Worm (Caenorhabditis elegans): ENCODE data around the gene clk-1.

The clk-1 gene

DNA sequence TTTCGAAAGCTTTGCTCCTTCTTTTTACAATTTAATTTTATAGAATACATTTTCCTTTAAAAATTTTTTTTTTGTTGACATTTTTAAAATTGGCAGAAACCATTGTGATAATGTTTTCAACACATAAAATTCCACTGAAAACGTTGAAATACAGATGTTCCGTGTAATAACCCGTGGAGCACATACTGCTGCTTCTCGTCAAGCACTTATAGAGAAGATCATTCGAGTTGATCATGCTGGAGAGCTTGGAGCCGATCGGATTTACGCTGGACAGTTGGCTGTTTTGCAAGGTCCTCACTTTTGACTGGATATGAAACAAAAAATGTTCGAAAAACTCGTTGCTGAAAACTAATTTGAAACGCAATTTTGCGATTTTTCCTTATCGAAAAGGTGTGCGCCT, at the start of gene clk-1:
Gene clk-1 (plus strand): TSS at position 155 of the 400 bp plus-strand sequence.
- no peak for TF ChIP-seq ceh-36 (tag; optimal IDR thresholded peaks at IDR 0.05)

DNA sequence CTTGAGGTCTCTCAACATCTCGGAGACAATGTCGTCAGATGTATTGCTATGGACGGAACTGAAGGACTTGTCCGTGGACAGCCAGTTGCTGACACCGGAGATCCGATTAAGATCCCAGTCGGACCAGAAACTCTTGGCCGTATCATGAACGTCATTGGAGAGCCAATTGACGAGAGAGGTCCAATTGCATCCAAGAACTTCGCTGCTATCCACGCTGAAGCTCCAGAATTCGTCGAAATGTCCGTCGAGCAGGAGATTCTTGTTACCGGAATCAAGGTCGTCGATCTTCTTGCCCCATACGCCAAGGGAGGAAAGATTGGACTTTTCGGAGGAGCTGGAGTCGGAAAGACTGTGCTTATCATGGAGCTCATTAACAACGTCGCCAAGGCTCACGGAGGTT, 48.9 kb upstream of the clk-1 start:
- TF ChIP-seq F13C5.2 (tag; optimal IDR thresholded peaks at IDR 0.05): no peak
- TF ChIP-seq scrt-1 (GFP tag; IDR thresholded peaks at IDR 0.05): no peak
- TF ChIP-seq pes-1 (GFP tag; IDR thresholded peaks at IDR 0.05): no peak
- TF ChIP-seq B0310.2 (tag; optimal IDR thresholded peaks at IDR 0.05): no peak
- no peak for TF ChIP-seq flt-1 (GFP tag; IDR thresholded peaks at IDR 0.05)

DNA sequence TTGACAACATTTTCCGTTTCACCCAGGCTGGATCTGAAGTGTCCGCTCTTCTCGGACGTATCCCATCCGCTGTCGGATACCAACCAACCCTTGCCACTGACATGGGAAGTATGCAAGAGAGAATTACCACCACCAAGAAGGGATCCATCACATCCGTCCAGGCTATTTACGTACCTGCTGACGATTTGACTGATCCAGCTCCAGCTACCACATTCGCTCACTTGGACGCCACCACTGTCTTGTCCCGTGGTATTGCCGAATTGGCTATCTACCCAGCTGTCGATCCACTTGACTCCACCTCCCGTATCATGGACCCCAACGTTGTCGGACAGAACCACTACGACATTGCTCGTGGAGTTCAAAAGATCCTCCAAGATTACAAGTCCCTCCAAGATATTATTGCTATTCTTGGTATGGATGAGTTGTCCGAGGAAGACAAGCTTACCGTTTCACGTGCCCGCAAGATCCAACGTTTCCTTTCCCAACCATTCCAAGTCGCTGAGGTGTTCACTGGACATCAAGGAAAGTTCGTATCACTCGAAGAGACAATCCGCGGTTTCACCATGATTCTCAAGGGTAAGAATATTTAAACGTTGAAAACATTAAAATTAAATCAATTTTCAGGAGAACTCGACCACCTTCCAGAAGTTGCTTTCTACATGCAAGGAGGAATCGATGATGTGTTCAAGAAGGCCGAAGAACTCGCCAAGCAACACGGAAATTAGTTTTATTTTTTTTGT, 48.0 kb upstream of the clk-1 start:
- TF ChIP-seq tra-4 (tag; optimal IDR thresholded peaks at IDR 0.05): no peak
- TF ChIP-seq sea-1 (GFP tag; conservative IDR thresholded peaks at IDR 0.05): no peak

DNA sequence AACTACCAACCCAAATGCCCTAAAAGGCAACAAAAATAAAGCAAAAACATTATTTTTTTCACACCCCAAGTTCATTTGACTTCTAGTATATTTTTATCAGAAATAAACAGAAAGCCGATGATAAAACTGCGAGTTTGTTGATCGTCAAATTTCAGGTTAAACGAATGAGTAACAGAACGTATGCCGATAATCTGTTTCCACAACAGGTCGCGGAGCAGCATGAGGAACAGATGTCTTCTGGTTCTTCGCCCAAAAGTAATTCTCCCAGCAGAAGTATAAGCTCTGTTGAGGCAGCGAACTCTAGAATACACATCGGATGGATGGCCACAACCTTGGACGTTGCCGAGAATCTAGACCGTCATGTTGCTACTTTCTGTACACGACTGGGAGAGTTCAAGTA, 47.3 kb upstream of the clk-1 start, which contains the start of gene prmt-5:
Gene prmt-5 (plus strand): TSS at position 141 of the 400 bp plus-strand sequence.
- TF ChIP-seq hmg-4 (GFP tag; optimal IDR thresholded peaks at IDR 0.05) (no peak), tbx-37 (GFP tag; conservative IDR thresholded peaks at IDR 0.05) (no peak), ets-7 (tag; optimal IDR thresholded peaks at IDR 0.05) (no peak), scrt-1 (GFP tag; IDR thresholded peaks at IDR 0.05) (no peak), ama-1 (optimal IDR thresholded peaks at IDR 0.05) (no peak), sea-1 (GFP tag; conservative IDR thresholded peaks at IDR 0.05) (no peak), F13C5.2 (tag; optimal IDR thresholded peaks at IDR 0.05) (no peak), tra-4 (tag; optimal IDR thresholded peaks at IDR 0.05) (no peak), aly-1 (tag; optimal IDR thresholded peaks at IDR 0.05) (no peak), ceh-13 (GFP tag; optimal IDR thresholded peaks at IDR 0.05) (no peak), flt-1 (GFP tag; IDR thresholded peaks at IDR 0.05) (no peak), hnd-1 (tag; optimal IDR thresholded peaks at IDR 0.05) (no peak), ceh-36 (tag; optimal IDR thresholded peaks at IDR 0.05) (no peak), tbx-11 (GFP tag; IDR thresholded peaks at IDR 0.05) (no peak), B0310.2 (tag; optimal IDR thresholded peaks at IDR 0.05) (no peak), pes-1 (GFP tag; IDR thresholded peaks at IDR 0.05) (no peak), hmbx-1 (tag; optimal IDR thresholded peaks at IDR 0.05) (no peak)

DNA sequence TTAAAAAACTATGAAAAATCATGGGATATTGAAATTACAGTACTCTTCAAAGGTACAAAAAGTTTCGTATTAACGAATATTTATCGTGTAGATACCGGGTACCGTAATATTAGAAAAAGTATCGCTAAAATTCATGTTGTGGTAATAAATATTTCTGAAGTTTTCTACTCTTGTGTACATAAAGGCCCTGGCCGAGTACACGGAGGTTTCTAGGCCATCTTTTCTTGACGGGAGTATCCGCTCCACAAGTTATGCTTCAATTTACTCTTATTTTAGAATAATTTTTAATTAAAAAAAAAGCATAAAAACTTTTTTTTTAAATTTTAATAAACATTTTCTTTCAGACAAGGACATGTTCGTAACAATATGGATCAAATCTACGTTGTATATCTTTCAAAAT, 44.6 kb upstream of the clk-1 start:
- TF ChIP-seq aly-1 (tag; optimal IDR thresholded peaks at IDR 0.05) (no peak), pes-1 (GFP tag; IDR thresholded peaks at IDR 0.05) (no peak), ceh-36 (tag; optimal IDR thresholded peaks at IDR 0.05) (no peak), scrt-1 (GFP tag; IDR thresholded peaks at IDR 0.05) (no peak)

DNA sequence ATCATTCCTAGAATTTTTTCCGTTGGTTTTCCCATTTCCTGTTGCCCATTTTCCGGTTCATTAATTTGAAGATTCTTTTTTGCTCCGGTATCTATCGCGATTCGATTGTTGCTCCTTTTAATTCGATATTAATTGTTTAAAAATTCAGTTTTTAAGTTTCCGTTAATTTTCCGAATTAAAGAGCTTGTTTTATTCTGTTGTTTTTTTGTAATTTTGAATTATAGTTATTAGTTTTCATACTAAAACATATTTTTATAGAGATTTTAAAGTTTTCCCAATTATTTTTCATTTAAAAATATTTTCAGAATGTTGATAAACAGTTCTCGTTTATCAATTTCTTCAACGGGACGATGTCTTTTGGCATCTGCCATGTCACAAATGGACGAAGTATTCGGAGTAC, 43.4 kb upstream of the clk-1 start, which contains the start of gene mrps-26:
Gene mrps-26 (plus strand): TSS at position 301 of the 400 bp plus-strand sequence.
- no peak for TF ChIP-seq hnd-1 (tag; optimal IDR thresholded peaks at IDR 0.05)
- TF ChIP-seq ceh-13 (GFP tag; optimal IDR thresholded peaks at IDR 0.05): no peak
- TF ChIP-seq hmg-4 (GFP tag; optimal IDR thresholded peaks at IDR 0.05): no peak
- TF ChIP-seq flt-1 (GFP tag; IDR thresholded peaks at IDR 0.05): no peak
- TF ChIP-seq ceh-36 (tag; optimal IDR thresholded peaks at IDR 0.05): no peak
- TF ChIP-seq tbx-37 (GFP tag; conservative IDR thresholded peaks at IDR 0.05): no peak
- no peak for TF ChIP-seq F13C5.2 (tag; optimal IDR thresholded peaks at IDR 0.05)

DNA sequence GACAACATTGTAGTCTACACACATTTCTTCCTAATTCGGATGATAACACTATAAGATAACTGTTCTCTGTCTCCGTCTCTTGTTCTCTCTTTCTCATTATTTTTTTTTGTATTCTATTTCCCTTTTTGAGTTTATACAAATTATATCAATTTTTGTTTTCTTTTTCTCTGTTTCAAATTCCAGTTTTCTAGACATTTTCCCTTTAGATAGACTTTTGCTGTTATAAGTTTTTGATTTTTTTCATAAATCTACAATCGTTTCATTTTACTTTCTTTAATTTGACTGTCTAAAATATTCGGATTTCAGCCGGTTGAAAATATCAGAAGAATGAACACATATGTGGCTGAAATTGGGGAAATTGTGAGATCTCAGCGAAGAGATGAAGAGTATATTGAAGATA, 41.6 kb upstream of the clk-1 start, which contains the start of gene prx-10:
Gene prx-10 (plus strand): TSS at position 301 of the 400 bp plus-strand sequence.
- TF ChIP-seq ceh-13 (GFP tag; optimal IDR thresholded peaks at IDR 0.05) (no peak), tra-4 (tag; optimal IDR thresholded peaks at IDR 0.05) (no peak), hnd-1 (tag; optimal IDR thresholded peaks at IDR 0.05) (no peak), tbx-11 (GFP tag; IDR thresholded peaks at IDR 0.05) (no peak), sea-1 (GFP tag; conservative IDR thresholded peaks at IDR 0.05) (no peak), F13C5.2 (tag; optimal IDR thresholded peaks at IDR 0.05) (no peak), tbx-37 (GFP tag; conservative IDR thresholded peaks at IDR 0.05) (no peak), hmg-4 (GFP tag; optimal IDR thresholded peaks at IDR 0.05) (no peak), B0310.2 (tag; optimal IDR thresholded peaks at IDR 0.05) (no peak), hmbx-1 (tag; optimal IDR thresholded peaks at IDR 0.05) (no peak), ceh-36 (tag; optimal IDR thresholded peaks at IDR 0.05) (no peak), ama-1 (optimal IDR thresholded peaks at IDR 0.05) (no peak), ets-7 (tag; optimal IDR thresholded peaks at IDR 0.05) (no peak), flt-1 (GFP tag; IDR thresholded peaks at IDR 0.05) (no peak), scrt-1 (GFP tag; IDR thresholded peaks at IDR 0.05) (no peak), pes-1 (GFP tag; IDR thresholded peaks at IDR 0.05) (no peak), aly-1 (tag; optimal IDR thresholded peaks at IDR 0.05) (no peak)

DNA sequence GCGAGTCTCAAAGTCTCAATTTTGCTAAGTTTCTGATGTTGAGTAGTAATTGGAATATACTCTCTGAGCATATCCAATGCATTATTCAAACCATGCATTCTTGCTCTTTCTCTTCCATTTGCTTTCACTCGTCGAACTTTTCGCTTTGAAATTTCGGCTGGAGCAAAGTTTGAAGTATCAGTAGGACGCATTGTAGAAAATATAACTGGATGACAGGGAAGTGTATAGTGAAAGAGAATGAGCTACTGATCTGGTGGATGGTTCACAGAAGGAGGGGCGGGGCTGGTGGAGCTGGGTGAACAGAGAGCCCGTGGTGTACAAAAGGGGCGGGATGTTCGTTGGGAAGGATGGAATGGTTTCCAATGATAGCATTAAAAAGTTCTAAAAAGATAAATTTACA, 35.8 kb upstream of the clk-1 start:
- no peak for TF ChIP-seq hnd-1 (tag; optimal IDR thresholded peaks at IDR 0.05)
- TF ChIP-seq scrt-1 (GFP tag; IDR thresholded peaks at IDR 0.05): no peak
- TF ChIP-seq ceh-36 (tag; optimal IDR thresholded peaks at IDR 0.05): no peak
- TF ChIP-seq tbx-11 (GFP tag; IDR thresholded peaks at IDR 0.05): no peak
- TF ChIP-seq ceh-13 (GFP tag; optimal IDR thresholded peaks at IDR 0.05): no peak
- no peak for TF ChIP-seq B0310.2 (tag; optimal IDR thresholded peaks at IDR 0.05)
- no peak for TF ChIP-seq ama-1 (optimal IDR thresholded peaks at IDR 0.05)
- no peak for TF ChIP-seq tbx-37 (GFP tag; conservative IDR thresholded peaks at IDR 0.05)
- TF ChIP-seq pes-1 (GFP tag; IDR thresholded peaks at IDR 0.05): no peak
- no peak for TF ChIP-seq flt-1 (GFP tag; IDR thresholded peaks at IDR 0.05)
- no peak for TF ChIP-seq tra-4 (tag; optimal IDR thresholded peaks at IDR 0.05)
- no peak for TF ChIP-seq F13C5.2 (tag; optimal IDR thresholded peaks at IDR 0.05)
- TF ChIP-seq hmbx-1 (tag; optimal IDR thresholded peaks at IDR 0.05): no peak
- TF ChIP-seq hmg-4 (GFP tag; optimal IDR thresholded peaks at IDR 0.05): no peak
- no peak for TF ChIP-seq aly-1 (tag; optimal IDR thresholded peaks at IDR 0.05)
- no peak for TF ChIP-seq ets-7 (tag; optimal IDR thresholded peaks at IDR 0.05)
